Fruit fly (Drosophila melanogaster) whole organism, prepupa: ENCODE measurements around the gene CG11382.

Source experiments
- Blimp-1 ChIP-seq: fragments of 200-800 bp; sonication (Bioruptor generic); optimal IDR thresholded peaks from 3 replicates; lab custom pipeline; 2017; ENCODE audit warnings: missing biosample characterization, missing genetic modification characterization, mild to moderate bottlenecking, moderate library complexity, missing genetic modification reagents
- CG10669 ChIP-seq: fragments of 200-800 bp; sonication (Bioruptor generic); optimal IDR thresholded peaks from 3 replicates; lab custom pipeline; 2018; ENCODE audit warnings: missing biosample characterization, mild to moderate bottlenecking, missing genetic modification characterization, moderate library complexity
- CG1621 ChIP-seq: fragments of 200-800 bp; sonication (Bioruptor generic); optimal IDR thresholded peaks from 3 replicates; lab custom pipeline; 2018; ENCODE audit warnings: missing biosample characterization, mild to moderate bottlenecking, missing genetic modification characterization
- CG9139 ChIP-seq: fragments of 200-800 bp; sonication (Bioruptor generic); optimal IDR thresholded peaks from 3 replicates; lab custom pipeline; 2017; ENCODE audit warnings: missing biosample characterization, mild to moderate bottlenecking, missing genetic modification characterization
- dac ChIP-seq: fragments of 200-800 bp; sonication (Bioruptor generic); optimal IDR thresholded peaks from 2 replicates; lab custom pipeline; 2017; ENCODE audit warnings: missing biosample characterization, mild to moderate bottlenecking, missing genetic modification characterization

DNA sequence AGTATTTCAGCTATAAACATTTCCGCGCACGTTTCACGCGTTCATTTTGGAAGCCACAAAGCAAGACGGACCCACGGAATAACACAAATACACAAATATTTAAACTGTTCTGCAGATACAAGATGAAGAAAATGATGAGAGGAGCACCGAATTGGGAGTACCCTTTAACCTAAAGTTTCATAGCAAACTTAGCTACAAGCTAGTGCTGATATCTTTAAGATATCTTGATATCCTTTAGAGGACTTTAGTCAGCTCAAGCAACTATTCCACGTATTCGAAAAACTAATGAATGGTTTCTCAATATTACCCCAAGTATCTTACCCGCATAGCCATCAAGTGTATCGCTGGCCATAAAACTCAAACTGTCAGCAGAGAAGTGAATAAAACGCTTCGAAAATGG is 46.4 kb downstream of the CG11382 start:
- no peak for TF ChIP-seq Blimp-1 (GFP tag; lab: Kevin White, UChicago)
- TF ChIP-seq CG1621 (tag; lab: Kevin White, UChicago) = no peak
- TF ChIP-seq CG9139 (GFP tag; lab: Kevin White, UChicago) = no peak
- no peak for TF ChIP-seq CG10669 (GFP tag; lab: Kevin White, UChicago)
- TF ChIP-seq dac (GFP tag; lab: Kevin White, UChicago) = no peak
